Worm (Caenorhabditis elegans) whole organism, young adult: Measurements from ENCODE around the gene rmd-3.

Experiments
- C06A6.2 ChIP-seq: fragments of 200-800 bp; sonication (Bioruptor generic); conservative IDR thresholded peaks from 2 replicates; pipeline ENCODE4 v1.3.6; 2022; ENCODE audit warnings: missing genetic modification characterization, missing compliant biosample characterization
- C17E4.6 ChIP-seq: fragments of 200-800 bp; sonication (Bioruptor generic); IDR thresholded peaks from 2 replicates; pipeline ENCODE4 v1.3.6; 2022; ENCODE audit warnings: missing genetic modification reagents, missing genetic modification characterization, missing compliant biosample characterization
- D2030.7 ChIP-seq: fragments of 200-800 bp; sonication (Bioruptor generic); IDR thresholded peaks from 2 replicates; pipeline ENCODE4 v1.3.6; 2022; ENCODE audit warnings: missing genetic modification reagents, missing genetic modification characterization, missing compliant biosample characterization
- F22D6.2 ChIP-seq: sonication (generic microtip); optimal IDR thresholded peaks from 2 replicates; lab custom pipeline; 2016; ENCODE audit warnings: mild to moderate bottlenecking, missing genetic modification characterization, missing compliant biosample characterization
- F39B2.1 ChIP-seq: fragments of 200-800 bp; sonication (Bioruptor generic); IDR thresholded peaks from 2 replicates; pipeline ENCODE4 v1.3.6; 2022; ENCODE audit warnings: missing genetic modification reagents, missing genetic modification characterization, missing compliant biosample characterization
- F57A8.1 ChIP-seq: fragments of 200-800 bp; sonication (Bioruptor generic); optimal IDR thresholded peaks from 2 replicates; lab custom pipeline; 2018; ENCODE audit warnings: mild to moderate bottlenecking, missing genetic modification characterization, moderate library complexity, missing compliant biosample characterization
- F57C9.4 ChIP-seq: sonication (generic microtip); optimal IDR thresholded peaks from 2 replicates; lab custom pipeline; 2017; ENCODE audit warnings: mild to moderate bottlenecking, missing genetic modification characterization, missing compliant biosample characterization
- K12H6.12 ChIP-seq: fragments of 200-800 bp; sonication (Bioruptor generic); optimal IDR thresholded peaks from 2 replicates; lab custom pipeline; 2018; ENCODE audit warnings: mild to moderate bottlenecking, missing genetic modification characterization, missing compliant biosample characterization
- Y95B8A.8 ChIP-seq: fragments of 200-800 bp; sonication (Bioruptor generic); IDR thresholded peaks from 2 replicates; pipeline ENCODE4 v1.3.6; 2022; ENCODE audit warnings: missing genetic modification reagents, missing genetic modification characterization, missing compliant biosample characterization
- ZK185.1 ChIP-seq: sonication (generic microtip); optimal IDR thresholded peaks from 2 replicates; lab custom pipeline; 2016; ENCODE audit warnings: mild to moderate bottlenecking, missing genetic modification characterization, missing compliant biosample characterization; ENCODE audit not compliant: poor library complexity, severe bottlenecking
- aptf-2 ChIP-seq: fragments of 200-800 bp; sonication (Bioruptor generic); conservative IDR thresholded peaks from 2 replicates; pipeline ENCODE4 v1.3.6; 2022; ENCODE audit warnings: missing genetic modification reagents, missing genetic modification characterization, missing compliant biosample characterization
- attf-3 ChIP-seq: fragments of 200-800 bp; sonication (Bioruptor generic); conservative IDR thresholded peaks from 2 replicates; pipeline ENCODE4 v1.3.6; 2022; ENCODE audit warnings: missing genetic modification reagents, missing genetic modification characterization, missing compliant biosample characterization
- attf-5 ChIP-seq: fragments of 200-800 bp; sonication (Bioruptor generic); optimal IDR thresholded peaks from 2 replicates; lab custom pipeline; 2018; ENCODE audit warnings: mild to moderate bottlenecking, missing genetic modification characterization, missing compliant biosample characterization
- bed-1 ChIP-seq: fragments of 200-800 bp; sonication (Bioruptor generic); IDR thresholded peaks from 2 replicates; pipeline ENCODE4 v1.3.6; 2022; ENCODE audit warnings: missing genetic modification reagents, missing genetic modification characterization, missing compliant biosample characterization
- cebp-1 ChIP-seq, 2 experiments: fragments of 200-800 bp in 1 of 2; sonication (Bioruptor generic) in 1 of 2; sonication (generic microtip) in 1 of 2; IDR thresholded peaks in 1 of 2; optimal IDR thresholded peaks in 1 of 2; 2 replicates each; pipeline versions ENCODE4 v1.3.6 to Lab custom; 2017 to 2022; ENCODE audit warnings: missing compliant biosample characterization in 2 of 2, missing genetic modification characterization in 2 of 2, mild to moderate bottlenecking in 1 of 2, missing genetic modification reagents in 1 of 2, moderate library complexity in 1 of 2
- cebp-2 ChIP-seq: fragments of 200-800 bp; sonication (Bioruptor generic); IDR thresholded peaks from 2 replicates; pipeline ENCODE4 v1.3.6; 2022; ENCODE audit warnings: missing genetic modification characterization, missing compliant biosample characterization
- ceh-100 ChIP-seq: fragments of 200-800 bp; sonication (Bioruptor generic); IDR thresholded peaks from 2 replicates; pipeline ENCODE4 v1.3.6; 2022; ENCODE audit warnings: missing genetic modification reagents, missing genetic modification characterization, missing compliant biosample characterization
- ceh-58 ChIP-seq: fragments of 200-800 bp; sonication (Bioruptor generic); IDR thresholded peaks from 2 replicates; pipeline ENCODE4 v1.3.6; 2022; ENCODE audit warnings: missing genetic modification characterization, missing compliant biosample characterization
- chd-7 ChIP-seq: sonication (generic microtip); optimal IDR thresholded peaks from 2 replicates; lab custom pipeline; 2016; ENCODE audit warnings: mild to moderate bottlenecking, missing genetic modification characterization, moderate library complexity, missing compliant biosample characterization
- dox-1 ChIP-seq: fragments of 200-800 bp; sonication (Bioruptor generic); IDR thresholded peaks from 2 replicates; pipeline ENCODE4 v1.3.6; 2022; ENCODE audit warnings: missing genetic modification reagents, missing genetic modification characterization, missing compliant biosample characterization
- dpff-1 ChIP-seq: sonication (generic microtip); optimal IDR thresholded peaks from 2 replicates; lab custom pipeline; 2017; ENCODE audit warnings: mild to moderate bottlenecking, missing genetic modification characterization, missing compliant biosample characterization
- egl-18 ChIP-seq: fragments of 200-800 bp; sonication (Bioruptor generic); IDR thresholded peaks from 2 replicates; pipeline ENCODE4 v1.3.6; 2022; ENCODE audit warnings: missing genetic modification reagents, missing genetic modification characterization, missing compliant biosample characterization
- egl-44 ChIP-seq: fragments of 200-800 bp; sonication (Bioruptor generic); IDR thresholded peaks from 2 replicates; pipeline ENCODE4 v1.3.6; 2022; ENCODE audit warnings: missing genetic modification reagents, missing genetic modification characterization, missing compliant biosample characterization
- ets-4 ChIP-seq: fragments of 200-800 bp; sonication (Bioruptor generic); optimal IDR thresholded peaks from 2 replicates; lab custom pipeline; 2018; ENCODE audit warnings: mild to moderate bottlenecking, missing genetic modification characterization, missing compliant biosample characterization
- fkh-3 ChIP-seq: sonication (generic microtip); optimal IDR thresholded peaks from 2 replicates; lab custom pipeline; 2016; ENCODE audit warnings: mild to moderate bottlenecking, missing genetic modification characterization, missing compliant biosample characterization
- hlh-26 ChIP-seq: fragments of 200-800 bp; sonication (Bioruptor generic); conservative IDR thresholded peaks from 2 replicates; pipeline ENCODE4 v1.3.6; 2022; ENCODE audit warnings: missing genetic modification reagents, missing genetic modification characterization, missing compliant biosample characterization
- hmg-1.2 ChIP-seq: fragments of 200-800 bp; sonication (Bioruptor generic); IDR thresholded peaks from 2 replicates; pipeline ENCODE4 v1.3.6; 2022; ENCODE audit warnings: missing genetic modification reagents, missing genetic modification characterization, missing compliant biosample characterization
- hmg-20 ChIP-seq: fragments of 200-800 bp; sonication (Bioruptor generic); IDR thresholded peaks from 2 replicates; pipeline ENCODE4 v1.3.6; 2022; ENCODE audit warnings: missing genetic modification reagents, missing genetic modification characterization, missing compliant biosample characterization
- lag-1 ChIP-seq: fragments of 200-800 bp; sonication (Bioruptor generic); IDR thresholded peaks from 2 replicates; pipeline ENCODE4 v1.3.6; 2022; ENCODE audit warnings: missing genetic modification reagents, missing genetic modification characterization, missing compliant biosample characterization
- let-526 ChIP-seq: fragments of 200-800 bp; sonication (Bioruptor generic); IDR thresholded peaks from 2 replicates; pipeline ENCODE4 v1.3.6; 2022; ENCODE audit warnings: missing genetic modification reagents, missing genetic modification characterization, missing compliant biosample characterization
- lin-40 ChIP-seq: sonication (generic microtip); optimal IDR thresholded peaks from 2 replicates; lab custom pipeline; 2016; ENCODE audit warnings: missing genetic modification characterization, mild to moderate bottlenecking, missing compliant biosample characterization, missing genotype, missing genetic modification reagents
- lir-1 ChIP-seq: fragments of 200-800 bp; sonication (Bioruptor generic); conservative IDR thresholded peaks from 2 replicates; pipeline ENCODE4 v1.3.6; 2022; ENCODE audit warnings: missing genetic modification reagents, missing genetic modification characterization, missing compliant biosample characterization
- lsy-27 ChIP-seq: sonication (generic microtip); optimal IDR thresholded peaks from 2 replicates; lab custom pipeline; 2017; ENCODE audit warnings: missing genetic modification characterization, mild to moderate bottlenecking, missing compliant biosample characterization, antibody characterized with exemption, missing genotype, borderline replicate concordance; ENCODE audit not compliant: insufficient read depth
- madf-3 ChIP-seq: fragments of 200-800 bp; sonication (Bioruptor generic); IDR thresholded peaks from 2 replicates; pipeline ENCODE4 v1.3.6; 2022; ENCODE audit warnings: missing genetic modification reagents, missing genetic modification characterization, missing compliant biosample characterization
- madf-6 ChIP-seq: fragments of 200-800 bp; sonication (Bioruptor generic); IDR thresholded peaks from 2 replicates; pipeline ENCODE4 v1.3.6; 2022; ENCODE audit warnings: missing genetic modification reagents, missing genetic modification characterization, missing compliant biosample characterization
- mcd-1 ChIP-seq: fragments of 200-800 bp; sonication (Bioruptor generic); IDR thresholded peaks from 2 replicates; pipeline ENCODE4 v1.3.6; 2022; ENCODE audit warnings: missing genetic modification reagents, missing genetic modification characterization, missing compliant biosample characterization
- mxl-1 ChIP-seq: sonication (generic microtip); optimal IDR thresholded peaks from 2 replicates; lab custom pipeline; 2016; ENCODE audit warnings: missing genetic modification characterization, missing compliant biosample characterization
- nfya-1 ChIP-seq: sonication (generic microtip); optimal IDR thresholded peaks from 2 replicates; lab custom pipeline; 2017; ENCODE audit warnings: antibody characterized with exemption, missing compliant biosample characterization, missing genetic modification characterization, borderline replicate concordance; ENCODE audit not compliant: insufficient read depth
- nhr-120 ChIP-seq: fragments of 200-800 bp; sonication (Bioruptor generic); IDR thresholded peaks from 2 replicates; pipeline ENCODE4 v1.3.6; 2022; ENCODE audit warnings: missing genetic modification characterization, missing compliant biosample characterization
- nhr-27 ChIP-seq: fragments of 200-800 bp; sonication (Bioruptor generic); optimal IDR thresholded peaks from 2 replicates; lab custom pipeline; 2018; ENCODE audit warnings: mild to moderate bottlenecking, missing genetic modification characterization, moderate library complexity, missing compliant biosample characterization
- rec-8 ChIP-seq, 2 experiments: sonication (generic microtip); optimal IDR thresholded peaks; 2 replicates each; lab custom pipeline; 2016; ENCODE audit warnings: mild to moderate bottlenecking in 2 of 2, missing genetic modification characterization in 2 of 2, missing genetic modification reagents in 2 of 2, missing genotype in 2 of 2, missing biosample characterization in 1 of 2, missing compliant biosample characterization in 1 of 2, moderate library complexity in 1 of 2
- snpc-3.4 ChIP-seq: sonication (generic microtip); optimal IDR thresholded peaks from 2 replicates; lab custom pipeline; 2017; ENCODE audit warnings: missing genetic modification characterization, mild to moderate bottlenecking, missing compliant biosample characterization, antibody characterized with exemption, moderate library complexity, missing genotype, missing genetic modification reagents
- tbp1 ChIP-seq: fragments of 200-800 bp; sonication (Bioruptor generic); optimal IDR thresholded peaks from 2 replicates; lab custom pipeline; 2018; ENCODE audit warnings: mild to moderate bottlenecking, missing genetic modification characterization, missing compliant biosample characterization
- tlf-1 ChIP-seq: fragments of 200-800 bp; sonication (Bioruptor generic); optimal IDR thresholded peaks from 2 replicates; lab custom pipeline; 2018; ENCODE audit warnings: mild to moderate bottlenecking, missing genetic modification characterization, missing compliant biosample characterization
- zfh-2 ChIP-seq: fragments of 200-800 bp; sonication (Bioruptor generic); conservative IDR thresholded peaks from 2 replicates; pipeline ENCODE4 v1.3.6; 2022; ENCODE audit warnings: missing genetic modification reagents, missing genetic modification characterization, missing compliant biosample characterization
- ztf-22 ChIP-seq: fragments of 200-800 bp; sonication (Bioruptor generic); optimal IDR thresholded peaks from 2 replicates; lab custom pipeline; 2018; ENCODE audit warnings: mild to moderate bottlenecking, missing genetic modification characterization, moderate library complexity, missing compliant biosample characterization
- ztf-25 ChIP-seq: fragments of 200-800 bp; sonication (Bioruptor generic); IDR thresholded peaks from 2 replicates; pipeline ENCODE4 v1.3.6; 2022; ENCODE audit warnings: missing genetic modification reagents, missing genetic modification characterization, missing compliant biosample characterization

Gene rmd-3

ce11 chrII:11345570-11346029 is 6.2 kb upstream of the rmd-3 start, which contains the start of gene nduf-11 (continued):
- no peak for TF ChIP-seq zfh-2 (GFP tag; lab: Robert Waterston, UW)
- peak; percentile 72 for TF ChIP-seq tlf-1 (GFP tag; lab: Kevin White, UChicago)
- 0 out of 2 replicates have a peak, but pooled peaks have one; percentile 23 for TF ChIP-seq D2030.7 (GFP tag; lab: Robert Waterston, UW)
- no peak for TF ChIP-seq C17E4.6 (GFP tag; lab: Robert Waterston, UW)
- no peak for TF ChIP-seq F22D6.2 (tag; lab: Kevin White, UChicago)
- TF ChIP-seq ceh-100, result peak; percentile 43; the same call in 1 of the 2 replicates
- TF ChIP-seq lsy-27 (tag; lab: Kevin White, UChicago), result no peak
- peak; percentile 80 for TF ChIP-seq madf-6 (GFP tag; lab: Robert Waterston, UW)
- peak; percentile 81 for TF ChIP-seq attf-5 (GFP tag; lab: Kevin White, UChicago)
- TF ChIP-seq let-526, result no peak
- no peak for TF ChIP-seq chd-7 (tag; lab: Kevin White, UChicago)
- TF ChIP-seq cebp-2 (GFP tag; lab: Robert Waterston, UW), result no peak
- 0 out of 2 replicates have a peak, but pooled peaks have one; percentile 31 for TF ChIP-seq hmg-20 (GFP tag; lab: Robert Waterston, UW)
- no peak for TF ChIP-seq bed-1 (GFP tag; lab: Robert Waterston, UW)
- TF ChIP-seq F57A8.1 (GFP tag; lab: Kevin White, UChicago), result no peak
- TF ChIP-seq ztf-22 (GFP tag; lab: Kevin White, UChicago), result no peak
- peak; percentile 60; the same call in 1 of the 2 replicates for TF ChIP-seq C06A6.2 (GFP tag; lab: Robert Waterston, UW)
- no peak for TF ChIP-seq egl-18 (GFP tag; lab: Robert Waterston, UW)
- TF ChIP-seq ets-4 (GFP tag; lab: Kevin White, UChicago), result no peak
- 0 out of 2 replicates have a peak, but pooled peaks have one; percentile 11 for TF ChIP-seq Y95B8A.8 (GFP tag; lab: Robert Waterston, UW)
- no peak for TF ChIP-seq madf-3 (GFP tag; lab: Robert Waterston, UW)
- no peak for TF ChIP-seq mxl-1 (tag; lab: Kevin White, UChicago)
- TF ChIP-seq attf-3 (GFP tag; lab: Robert Waterston, UW), result 0 out of 2 replicates have a peak, but pooled peaks have one; percentile 43
- TF ChIP-seq cebp-1 (GFP tag; IDR thresholded peaks at IDR 0.05; lab: Robert Waterston, UW), result no peak
- TF ChIP-seq cebp-1 (tag; optimal IDR thresholded peaks at IDR 0.05; lab: Kevin White, UChicago), result peak; percentile 73
- TF ChIP-seq mcd-1 (GFP tag; lab: Robert Waterston, UW), result peak; percentile 90
- TF ChIP-seq lir-1 (GFP tag; lab: Robert Waterston, UW), result 0 out of 2 replicates have a peak, but pooled peaks have one; percentile 46
- TF ChIP-seq hmg-1.2 (GFP tag; lab: Robert Waterston, UW), result peak; percentile 53
- TF ChIP-seq dox-1 (GFP tag; lab: Robert Waterston, UW), result peak; percentile 61
- peak; percentile 63 for TF ChIP-seq tbp1
- no peak for TF ChIP-seq lag-1
- TF ChIP-seq snpc-3.4 (tag; lab: Kevin White, UChicago), result peak; percentile 23
- no peak for TF ChIP-seq nhr-120
- peak; percentile 5 for TF ChIP-seq K12H6.12 (tag; lab: Kevin White, UChicago)
- no peak for TF ChIP-seq ztf-25 (GFP tag; lab: Robert Waterston, UW)
- TF ChIP-seq ZK185.1 (tag; lab: Kevin White, UChicago), result peak; percentile 75
- TF ChIP-seq aptf-2 (GFP tag; lab: Robert Waterston, UW), result no peak
- no peak for TF ChIP-seq nhr-27 (tag; lab: Kevin White, UChicago)
- no peak for TF ChIP-seq F57C9.4 (tag; lab: Kevin White, UChicago)
- TF ChIP-seq lin-40 (tag; lab: Kevin White, UChicago), result peak; percentile 75
- TF ChIP-seq fkh-3 (tag; lab: Kevin White, UChicago), result no peak
- no peak for TF ChIP-seq nfya-1
- TF ChIP-seq egl-44 (GFP tag; lab: Robert Waterston, UW), result no peak
- TF ChIP-seq dpff-1 (tag; lab: Kevin White, UChicago), result no peak
- TF ChIP-seq ceh-58 (GFP tag; lab: Robert Waterston, UW), result no peak
- no peak for TF ChIP-seq rec-8 (tag; optimal IDR thresholded peaks at IDR 0.05; lab: Kevin White, UChicago)
- TF ChIP-seq F39B2.1 (GFP tag; lab: Robert Waterston, UW), result no peak
- TF ChIP-seq hlh-26, result no peak
